Fruit fly (Drosophila melanogaster) whole organism, pupa: ENCODE results near the gene Bug22.

ENCODE experiments used
- CG10348 ChIP-seq: fragments of 200-800 bp; sonication (Bioruptor generic); IDR thresholded peaks from 2 replicates; pipeline ENCODE4 v1.3.6; 2022; ENCODE audit warnings: missing biosample characterization, missing genetic modification characterization
- CG12605 ChIP-seq: fragments of 200-800 bp; sonication (Bioruptor generic); IDR thresholded peaks from 2 replicates; pipeline ENCODE4 v1.3.6; 2022; ENCODE audit warnings: missing biosample characterization, missing genetic modification characterization
- CG13204 ChIP-seq: fragments of 200-800 bp; sonication (Bioruptor generic); optimal IDR thresholded peaks from 2 replicates; lab custom pipeline; 2018; ENCODE audit warnings: missing biosample characterization, mild to moderate bottlenecking, missing genetic modification characterization, moderate library complexity
- CG14655 ChIP-seq: fragments of 200-800 bp; sonication (Bioruptor generic); optimal IDR thresholded peaks from 3 replicates; lab custom pipeline; 2017; ENCODE audit warnings: mild to moderate bottlenecking, missing biosample characterization, missing genetic modification reagents, missing genetic modification characterization
- CG15710 ChIP-seq: fragments of 200-800 bp; sonication (Bioruptor generic); optimal IDR thresholded peaks from 2 replicates; lab custom pipeline; 2018; ENCODE audit warnings: missing biosample characterization, mild to moderate bottlenecking, missing genetic modification characterization, moderate library complexity
- CG17806 ChIP-seq: fragments of 200-800 bp; sonication (Bioruptor generic); optimal IDR thresholded peaks from 2 replicates; lab custom pipeline; 2018; ENCODE audit warnings: missing biosample characterization, mild to moderate bottlenecking, missing genetic modification characterization, moderate library complexity
- CG32121 ChIP-seq: fragments of 200-800 bp; sonication (Bioruptor generic); IDR thresholded peaks from 2 replicates; pipeline ENCODE4 v1.3.6; 2022; ENCODE audit warnings: missing biosample characterization, missing genetic modification characterization
- CG34367 ChIP-seq: fragments of 200-800 bp; sonication (Bioruptor generic); optimal IDR thresholded peaks from 2 replicates; lab custom pipeline; 2018; ENCODE audit warnings: missing biosample characterization, mild to moderate bottlenecking, missing genetic modification characterization
- CG4496 ChIP-seq: fragments of 200-800 bp; sonication (Bioruptor generic); IDR thresholded peaks from 3 replicates; pipeline ENCODE4 v1.3.6; 2022; ENCODE audit warnings: missing biosample characterization, missing genetic modification characterization
- CG8159 ChIP-seq: fragments of 200-800 bp; sonication (Bioruptor generic); optimal IDR thresholded peaks from 3 replicates; lab custom pipeline; 2018; ENCODE audit warnings: missing biosample characterization, mild to moderate bottlenecking, missing genetic modification characterization, moderate library complexity
- CG8301 ChIP-seq: fragments of 200-800 bp; sonication (Bioruptor generic); optimal IDR thresholded peaks from 2 replicates; lab custom pipeline; 2018; ENCODE audit warnings: missing biosample characterization, mild to moderate bottlenecking, missing genetic modification characterization
- CG9948 ChIP-seq: fragments of 200-800 bp; sonication (Bioruptor generic); optimal IDR thresholded peaks from 2 replicates; lab custom pipeline; 2018; ENCODE audit warnings: missing biosample characterization, mild to moderate bottlenecking, missing genetic modification characterization, moderate library complexity
- D1 ChIP-seq: fragments of 200-800 bp; sonication (Bioruptor generic); optimal IDR thresholded peaks from 2 replicates; lab custom pipeline; 2018; ENCODE audit warnings: missing biosample characterization, mild to moderate bottlenecking, missing genetic modification characterization, moderate library complexity
- EcR ChIP-seq: fragments of 200-800 bp; sonication (Bioruptor generic); optimal IDR thresholded peaks from 3 replicates; lab custom pipeline; 2019; ENCODE audit warnings: missing biosample characterization, missing genetic modification characterization, mild to moderate bottlenecking, moderate library complexity, missing genetic modification reagents
- Ets98B ChIP-seq: fragments of 200-800 bp; sonication (Bioruptor generic); IDR thresholded peaks from 2 replicates; pipeline ENCODE4 v1.3.6; 2022; ENCODE audit warnings: missing biosample characterization, missing genetic modification characterization
- Pif1A ChIP-seq: fragments of 200-800 bp; sonication (Bioruptor generic); optimal IDR thresholded peaks from 3 replicates; lab custom pipeline; 2016; ENCODE audit warnings: missing biosample characterization, missing genetic modification characterization
- Pif1B ChIP-seq: fragments of 200-800 bp; sonication (Bioruptor generic); optimal IDR thresholded peaks from 3 replicates; lab custom pipeline; 2016; ENCODE audit warnings: missing biosample characterization, missing genetic modification characterization
- Snoo ChIP-seq: fragments of 200-800 bp; sonication (Bioruptor generic); optimal IDR thresholded peaks from 3 replicates; lab custom pipeline; 2017; ENCODE audit warnings: missing biosample characterization, mild to moderate bottlenecking, missing genetic modification characterization, inconsistent platforms
- fd96Ca ChIP-seq: fragments of 200-800 bp; sonication (Bioruptor generic); IDR thresholded peaks from 3 replicates; pipeline ENCODE4 v1.3.6; 2022; ENCODE audit warnings: missing biosample characterization, missing genetic modification characterization
- gl ChIP-seq: fragments of 200-800 bp; sonication (Bioruptor generic); optimal IDR thresholded peaks from 2 replicates; lab custom pipeline; 2018; ENCODE audit warnings: missing biosample characterization, mild to moderate bottlenecking, missing genetic modification characterization
- rn ChIP-seq: fragments of 200-800 bp; sonication (Bioruptor generic); IDR thresholded peaks from 2 replicates; pipeline ENCODE4 v1.3.6; 2022; ENCODE audit warnings: missing biosample characterization, missing genetic modification characterization

Bug22 gene

dm6 chr2L:10387869-10388726, 42.6 kb downstream of the Bug22 start, which contains the start of gene da:
da (plus strand) TSS chr2L:10388105.
- TF ChIP-seq CG17806 (tag; lab: Kevin White, UChicago): peak; percentile 31
- TF ChIP-seq Pif1B (GFP tag; lab: Kevin White, UChicago): no peak
- TF ChIP-seq fd96Ca (GFP tag; lab: Robert Waterston, UW): no peak
- peak; percentile 45 for TF ChIP-seq Pif1A (GFP tag; lab: Kevin White, UChicago)
- TF ChIP-seq rn (GFP tag; lab: Robert Waterston, UW): no peak
- TF ChIP-seq CG8159 (tag; lab: Kevin White, UChicago): peak; percentile 31
- TF ChIP-seq CG8301: peak; percentile 16
- no peak for TF ChIP-seq CG13204 (GFP tag; lab: Kevin White, UChicago)
- peak; percentile 41 for TF ChIP-seq Snoo (tag; lab: Kevin White, UChicago)
- TF ChIP-seq CG12605 (GFP tag; lab: Robert Waterston, UW): peak; percentile 28
- TF ChIP-seq CG32121 (GFP tag; lab: Robert Waterston, UW): peak; percentile 61; the same call in 1 of the 2 replicates
- TF ChIP-seq CG10348 (GFP tag; lab: Robert Waterston, UW): no peak
- peak; percentile 72 for TF ChIP-seq D1 (tag; lab: Kevin White, UChicago)
- TF ChIP-seq CG34367 (tag; lab: Kevin White, UChicago): peak; percentile 17
- TF ChIP-seq CG4496 (GFP tag; lab: Robert Waterston, UW): peak; percentile 65; the same call in 2 of the 3 replicates
- peak; percentile 67 for TF ChIP-seq Ets98B (GFP tag; lab: Robert Waterston, UW)
- TF ChIP-seq CG15710 (tag; lab: Kevin White, UChicago): peak; percentile 39
- no peak for TF ChIP-seq EcR (GFP tag; lab: Kevin White, UChicago)
- peak; percentile 32 for TF ChIP-seq CG9948 (tag; lab: Kevin White, UChicago)
- TF ChIP-seq, all 21 proteins: peak for 13

dm6 chr2L:10386824-10387223, 43.9 kb downstream of the Bug22 start:
- TF ChIP-seq CG13204 (GFP tag; lab: Kevin White, UChicago): no peak
- TF ChIP-seq Snoo (tag; lab: Kevin White, UChicago): no peak
- TF ChIP-seq CG34367 (tag; lab: Kevin White, UChicago): no peak
- TF ChIP-seq CG17806 (tag; lab: Kevin White, UChicago): no peak
- no peak for TF ChIP-seq fd96Ca (GFP tag; lab: Robert Waterston, UW)
- TF ChIP-seq CG8159 (tag; lab: Kevin White, UChicago): no peak
- no peak for TF ChIP-seq Pif1B (GFP tag; lab: Kevin White, UChicago)
- TF ChIP-seq CG12605 (GFP tag; lab: Robert Waterston, UW): no peak
- no peak for TF ChIP-seq CG4496 (GFP tag; lab: Robert Waterston, UW)
- no peak for TF ChIP-seq CG9948 (tag; lab: Kevin White, UChicago)
- TF ChIP-seq CG15710 (tag; lab: Kevin White, UChicago): no peak
- no peak for TF ChIP-seq CG32121 (GFP tag; lab: Robert Waterston, UW)

dm6 chr2L:10386208-10386805, 44.4 kb downstream of the Bug22 start, which contains the start of the genes Cdk1 and mRpS7:
Cdk1 (minus strand) TSS chr2L:10386262.
mRpS7 (plus strand) TSS chr2L:10386662.
- TF ChIP-seq CG32121 (GFP tag; lab: Robert Waterston, UW): peak; percentile 45; the same call in 1 of the 2 replicates
- no peak for TF ChIP-seq D1 (tag; lab: Kevin White, UChicago)
- no peak for TF ChIP-seq gl (tag; lab: Kevin White, UChicago)
- peak; percentile 66 for TF ChIP-seq CG17806 (tag; lab: Kevin White, UChicago)
- peak; percentile 46 for TF ChIP-seq Ets98B (GFP tag; lab: Robert Waterston, UW)
- peak; percentile 73 for TF ChIP-seq CG8159 (tag; lab: Kevin White, UChicago)
- TF ChIP-seq CG15710 (tag; lab: Kevin White, UChicago): peak; percentile 61
- peak; percentile 62 for TF ChIP-seq Snoo (tag; lab: Kevin White, UChicago)
- TF ChIP-seq CG4496 (GFP tag; lab: Robert Waterston, UW): peak; percentile 70; the same call in 2 of the 3 replicates
- no peak for TF ChIP-seq EcR (GFP tag; lab: Kevin White, UChicago)
- no peak for TF ChIP-seq CG14655 (GFP tag; lab: Kevin White, UChicago)
- peak; percentile 55 for TF ChIP-seq CG8301
- peak; percentile 39 for TF ChIP-seq Pif1A (GFP tag; lab: Kevin White, UChicago)
- peak; percentile 43 for TF ChIP-seq CG34367 (tag; lab: Kevin White, UChicago)
- TF ChIP-seq CG13204 (GFP tag; lab: Kevin White, UChicago): no peak
- TF ChIP-seq Pif1B (GFP tag; lab: Kevin White, UChicago): no peak
- TF ChIP-seq CG9948 (tag; lab: Kevin White, UChicago): peak; percentile 71

dm6 chr2L:10381890-10382450, 48.7 kb downstream of the Bug22 start, which contains the start of gene CG5096:
CG5096 (plus strand) TSS chr2L:10382263.
- TF ChIP-seq CG17806 (tag; lab: Kevin White, UChicago): peak; percentile 60
- no peak for TF ChIP-seq EcR (GFP tag; lab: Kevin White, UChicago)
- TF ChIP-seq CG14655 (GFP tag; lab: Kevin White, UChicago): no peak
- TF ChIP-seq CG9948 (tag; lab: Kevin White, UChicago): peak; percentile 32
- TF ChIP-seq CG8301: no peak
- no peak for TF ChIP-seq fd96Ca (GFP tag; lab: Robert Waterston, UW)
- no peak for TF ChIP-seq D1 (tag; lab: Kevin White, UChicago)
- TF ChIP-seq CG34367 (tag; lab: Kevin White, UChicago): peak; percentile 3
- TF ChIP-seq Ets98B (GFP tag; lab: Robert Waterston, UW): peak; percentile 37
- peak; percentile 53 for TF ChIP-seq CG15710 (tag; lab: Kevin White, UChicago)
- peak; percentile 41; the same call in 1 of the 2 replicates for TF ChIP-seq CG32121 (GFP tag; lab: Robert Waterston, UW)
- peak; percentile 54 for TF ChIP-seq Snoo (tag; lab: Kevin White, UChicago)
- peak; percentile 72 for TF ChIP-seq CG4496 (GFP tag; lab: Robert Waterston, UW)
- TF ChIP-seq CG12605 (GFP tag; lab: Robert Waterston, UW): no peak
- TF ChIP-seq CG10348 (GFP tag; lab: Robert Waterston, UW): no peak
